Worm (Caenorhabditis elegans) whole organism, L4 larva: ENCODE measurements around the gene pgp-13.

Experiments
- F37D6.2 ChIP-seq: sonication (generic microtip); optimal IDR thresholded peaks from 2 replicates; lab custom pipeline; 2016; ENCODE audit warnings: mild to moderate bottlenecking, missing genetic modification characterization, missing compliant biosample characterization
- T20F7.1 ChIP-seq: fragments of 200-800 bp; sonication (Bioruptor generic); optimal IDR thresholded peaks from 2 replicates; lab custom pipeline; 2018; ENCODE audit warnings: mild to moderate bottlenecking, missing genetic modification characterization, missing compliant biosample characterization
- T26A8.4 ChIP-seq: fragments of 200-800 bp; sonication (Bioruptor generic); IDR thresholded peaks from 2 replicates; pipeline ENCODE4 v1.3.6; 2022; ENCODE audit warnings: missing genetic modification characterization, missing compliant biosample characterization
- Y48G9A.11 ChIP-seq: fragments of 200-800 bp; sonication (Bioruptor generic); IDR thresholded peaks from 2 replicates; pipeline ENCODE4 v1.3.6; 2022; ENCODE audit warnings: missing genetic modification reagents, missing genetic modification characterization, missing compliant biosample characterization
- aly-2 ChIP-seq: sonication (generic microtip); optimal IDR thresholded peaks from 2 replicates; lab custom pipeline; 2018; ENCODE audit warnings: missing biosample characterization, missing genetic modification characterization
- ama-1 ChIP-seq: fragments of 150-350 bp; optimal IDR thresholded peaks from 2 replicates; lab custom pipeline; 2014; ENCODE audit warnings: inconsistent platforms, mixed read lengths
- arid-1 ChIP-seq: fragments of 200-800 bp; sonication (Bioruptor generic); conservative IDR thresholded peaks from 2 replicates; pipeline ENCODE4 v1.3.6; 2022; ENCODE audit warnings: missing genetic modification reagents, missing genetic modification characterization, missing compliant biosample characterization
- attf-4 ChIP-seq: sonication (generic microtip); optimal IDR thresholded peaks from 3 replicates; lab custom pipeline; 2017; ENCODE audit warnings: missing biosample characterization, missing genetic modification characterization
- ceh-20 ChIP-seq: fragments of 200-800 bp; sonication (Bioruptor generic); IDR thresholded peaks from 2 replicates; pipeline ENCODE4 v1.3.6; 2022; ENCODE audit warnings: missing genetic modification reagents, missing genetic modification characterization, missing compliant biosample characterization
- ces-1 ChIP-seq: fragments of 150-350 bp; sonication (generic microtip); optimal IDR thresholded peaks from 4 replicates; lab custom pipeline; 2014; ENCODE audit warnings: missing biosample characterization, missing genetic modification reagents, missing genetic modification characterization
- cey-2 ChIP-seq: sonication (generic microtip); optimal IDR thresholded peaks from 3 replicates; lab custom pipeline; 2017; ENCODE audit warnings: missing genetic modification characterization, mild to moderate bottlenecking, missing compliant biosample characterization, antibody characterized with exemption, borderline replicate concordance; ENCODE audit not compliant: insufficient read depth
- ctbp-1 ChIP-seq: fragments of 200-800 bp; sonication (Bioruptor generic); IDR thresholded peaks from 2 replicates; pipeline ENCODE4 v1.3.6; 2022; ENCODE audit warnings: missing genetic modification reagents, missing genetic modification characterization, missing compliant biosample characterization
- dmd-8 ChIP-seq: fragments of 200-800 bp; sonication (Bioruptor generic); IDR thresholded peaks from 2 replicates; pipeline ENCODE4 v1.3.6; 2022; ENCODE audit warnings: missing genetic modification characterization, missing compliant biosample characterization
- dve-1 ChIP-seq: sonication (generic microtip); optimal IDR thresholded peaks from 2 replicates; lab custom pipeline; 2017; ENCODE audit warnings: antibody characterized with exemption, mild to moderate bottlenecking, missing genetic modification characterization, missing compliant biosample characterization; ENCODE audit not compliant: insufficient read depth
- egl-27 ChIP-seq: sonication (generic microtip); optimal IDR thresholded peaks from 3 replicates; lab custom pipeline; 2017; ENCODE audit warnings: missing biosample characterization, missing genetic modification reagents, missing genetic modification characterization
- egl-43 ChIP-seq: fragments of 200-800 bp; sonication (Bioruptor generic); IDR thresholded peaks from 2 replicates; pipeline ENCODE4 v1.3.6; 2022; ENCODE audit warnings: missing genetic modification reagents, missing genetic modification characterization, missing compliant biosample characterization
- fos-1 ChIP-seq: fragments of 150-350 bp; optimal IDR thresholded peaks from 2 replicates; lab custom pipeline; 2014; ENCODE audit warnings: missing biosample characterization, missing genetic modification characterization
- hlh-11 ChIP-seq: fragments of 200-800 bp; sonication (Bioruptor generic); optimal IDR thresholded peaks from 2 replicates; lab custom pipeline; 2018; ENCODE audit warnings: mild to moderate bottlenecking, missing genetic modification characterization, missing compliant biosample characterization
- hlh-30 ChIP-seq: sonication (generic microtip); optimal IDR thresholded peaks from 2 replicates; lab custom pipeline; 2017; ENCODE audit warnings: antibody characterized with exemption, mild to moderate bottlenecking, missing genetic modification characterization, missing compliant biosample characterization; ENCODE audit not compliant: insufficient read depth
- lim-7 ChIP-seq: fragments of 200-800 bp; sonication (Bioruptor generic); IDR thresholded peaks from 2 replicates; pipeline ENCODE4 v1.3.6; 2022; ENCODE audit warnings: missing genetic modification characterization, missing compliant biosample characterization
- lin-13 ChIP-seq: fragments of 150-350 bp; optimal IDR thresholded peaks from 2 replicates; lab custom pipeline; 2014; ENCODE audit warnings: missing biosample characterization, missing genetic modification reagents, missing genetic modification characterization
- lin-39 ChIP-seq: fragments of 150-350 bp; optimal IDR thresholded peaks from 2 replicates; lab custom pipeline; 2014; ENCODE audit warnings: missing biosample characterization, missing genetic modification reagents, missing genetic modification characterization
- lsy-2 ChIP-seq, 2 experiments: fragments of 150-350 bp in 1 of 2; sonication (generic microtip) in 1 of 2; optimal IDR thresholded peaks; 2 replicates each; lab custom pipeline; 2014 to 2017; ENCODE audit warnings: missing biosample characterization in 2 of 2, missing genetic modification characterization in 2 of 2
- mdl-1 ChIP-seq, 2 experiments: fragments of 150-350 bp in 1 of 2; sonication (generic microtip) in 1 of 2; optimal IDR thresholded peaks; 2 replicates each; lab custom pipeline; 2014 to 2017; ENCODE audit warnings: missing biosample characterization in 2 of 2, missing genetic modification characterization in 2 of 2
- mxl-2 ChIP-seq: fragments of 200-800 bp; sonication (Bioruptor generic); conservative IDR thresholded peaks from 2 replicates; pipeline ENCODE4 v1.3.6; 2022; ENCODE audit warnings: missing genetic modification reagents, missing genetic modification characterization, missing compliant biosample characterization
- mxl-3 ChIP-seq: fragments of 200-800 bp; sonication (Bioruptor generic); optimal IDR thresholded peaks from 2 replicates; lab custom pipeline; 2018; ENCODE audit warnings: mild to moderate bottlenecking, missing genetic modification characterization, missing compliant biosample characterization
- nhr-111 ChIP-seq: fragments of 200-800 bp; sonication (Bioruptor generic); optimal IDR thresholded peaks from 2 replicates; lab custom pipeline; 2018; ENCODE audit warnings: mild to moderate bottlenecking, missing genetic modification characterization, missing compliant biosample characterization
- nhr-25 ChIP-seq: sonication (generic microtip); optimal IDR thresholded peaks from 2 replicates; lab custom pipeline; 2017; ENCODE audit warnings: missing genetic modification characterization, mild to moderate bottlenecking, missing compliant biosample characterization, antibody characterized with exemption, moderate library complexity, borderline replicate concordance; ENCODE audit not compliant: insufficient read depth
- nhr-42 ChIP-seq: fragments of 200-800 bp; sonication (Bioruptor generic); IDR thresholded peaks from 2 replicates; pipeline ENCODE4 v1.3.6; 2022; ENCODE audit warnings: missing genetic modification characterization, missing compliant biosample characterization
- nhr-48 ChIP-seq: sonication (generic microtip); optimal IDR thresholded peaks from 2 replicates; lab custom pipeline; 2016; ENCODE audit warnings: mild to moderate bottlenecking, missing genetic modification characterization, missing compliant biosample characterization
- nhr-6 ChIP-seq: fragments of 150-350 bp; optimal IDR thresholded peaks from 2 replicates; lab custom pipeline; 2014; ENCODE audit warnings: missing biosample characterization, missing genetic modification characterization
- pha-4 ChIP-seq, 2 experiments: fragments of 150-350 bp in 1 of 2; fragments of 200-800 bp in 1 of 2; sonication (Bioruptor generic) in 1 of 2; IDR thresholded peaks in 1 of 2; optimal IDR thresholded peaks in 1 of 2; 2 replicates each; pipeline versions ENCODE4 v1.3.6 to Lab custom; 2014 to 2022; ENCODE audit warnings: missing genetic modification characterization in 2 of 2, missing genetic modification reagents in 2 of 2, missing biosample characterization in 1 of 2, missing compliant biosample characterization in 1 of 2
- php-3 ChIP-seq: fragments of 200-800 bp; sonication (Bioruptor generic); IDR thresholded peaks from 2 replicates; pipeline ENCODE4 v1.3.6; 2022; ENCODE audit warnings: missing genetic modification reagents, missing genetic modification characterization, missing compliant biosample characterization
- rbr-2 ChIP-seq: sonication (generic microtip); optimal IDR thresholded peaks from 2 replicates; lab custom pipeline; 2016; ENCODE audit warnings: missing genotype, missing genetic modification characterization, missing compliant biosample characterization
- saeg-2 ChIP-seq: fragments of 200-800 bp; sonication (Bioruptor generic); IDR thresholded peaks from 2 replicates; pipeline ENCODE4 v1.3.6; 2022; ENCODE audit warnings: missing genetic modification reagents, missing genetic modification characterization, missing compliant biosample characterization
- sdz-12 ChIP-seq: fragments of 200-800 bp; sonication (Bioruptor generic); optimal IDR thresholded peaks from 2 replicates; lab custom pipeline; 2018; ENCODE audit warnings: mild to moderate bottlenecking, missing genetic modification characterization, missing compliant biosample characterization
- skn-1 ChIP-seq: fragments of 150-350 bp; optimal IDR thresholded peaks from 2 replicates; lab custom pipeline; 2014; ENCODE audit warnings: missing biosample characterization, missing genetic modification characterization
- snpc-1.2 ChIP-seq: fragments of 200-800 bp; sonication (Bioruptor generic); IDR thresholded peaks from 2 replicates; pipeline ENCODE4 v1.3.6; 2022; ENCODE audit warnings: missing genetic modification reagents, missing genetic modification characterization, missing compliant biosample characterization
- snpc-4 ChIP-seq: fragments of 150-350 bp; optimal IDR thresholded peaks from 2 replicates; lab custom pipeline; 2014; ENCODE audit warnings: missing biosample characterization, missing genetic modification characterization
- spr-3 ChIP-seq: fragments of 200-800 bp; sonication (Bioruptor generic); optimal IDR thresholded peaks from 2 replicates; lab custom pipeline; 2018; ENCODE audit warnings: mild to moderate bottlenecking, missing genetic modification characterization, missing compliant biosample characterization
- tra-1 ChIP-seq: fragments of 200-800 bp; sonication (Bioruptor generic); IDR thresholded peaks from 2 replicates; pipeline ENCODE4 v1.3.6; 2022; ENCODE audit warnings: missing genetic modification reagents, missing genetic modification characterization, missing compliant biosample characterization
- unc-130 ChIP-seq: sonication (generic microtip); optimal IDR thresholded peaks from 2 replicates; lab custom pipeline; 2016; ENCODE audit warnings: missing genetic modification reagents, missing genetic modification characterization, missing compliant biosample characterization
- unc-62 ChIP-seq, 3 experiments: fragments of 150-350 bp in 1 of 3; sonication (generic microtip); optimal IDR thresholded peaks in 2 of 3; peaks in 1 of 3; 1 replicate in 1 of 3; 2 replicates in 2 of 3; lab custom pipeline; 2014 to 2017; ENCODE audit warnings: missing biosample characterization in 3 of 3, missing genetic modification characterization in 3 of 3, missing genetic modification reagents in 3 of 3, missing genotype in 1 of 3
- zip-2 ChIP-seq: fragments of 150-350 bp; optimal IDR thresholded peaks from 2 replicates; lab custom pipeline; 2014; ENCODE audit warnings: missing biosample characterization, missing genetic modification characterization
- ztf-11 ChIP-seq: fragments of 150-350 bp; optimal IDR thresholded peaks from 2 replicates; lab custom pipeline; 2014; ENCODE audit warnings: missing biosample characterization, missing genetic modification characterization

Gene pgp-13

DNA sequence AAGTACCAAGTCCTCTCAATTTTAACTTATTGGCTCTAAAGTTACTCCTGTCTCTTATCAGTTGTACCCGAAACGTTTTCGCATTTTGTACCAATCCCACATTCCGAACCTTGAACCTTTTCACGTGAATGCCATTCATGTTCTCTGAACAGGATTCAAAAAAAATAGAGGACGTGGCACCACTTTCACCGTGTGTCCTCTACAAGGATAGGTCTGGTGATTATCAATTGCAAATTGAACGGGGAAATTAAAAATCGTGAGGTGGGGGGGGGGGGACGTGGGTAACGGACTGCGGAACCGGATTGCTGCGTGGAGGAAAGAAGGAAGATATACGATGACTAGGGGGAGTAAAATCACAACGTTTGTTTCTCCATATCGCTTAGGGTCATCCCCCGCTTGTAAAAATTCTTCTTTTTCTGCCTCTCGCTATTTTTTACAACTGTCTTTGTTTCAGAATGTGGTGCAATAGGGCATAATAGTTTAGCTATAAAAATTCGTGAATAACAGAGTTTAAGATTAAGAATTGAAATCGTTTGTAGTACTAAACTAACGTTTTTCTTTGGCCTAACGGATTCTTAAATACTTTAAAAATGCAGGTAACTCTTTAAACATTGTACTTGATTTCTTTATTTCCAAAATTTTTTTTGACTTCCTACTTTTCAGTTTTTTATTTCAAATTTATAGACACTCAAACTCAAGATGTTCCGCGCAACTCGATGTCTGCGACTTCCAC lies 43.3 kb downstream of the pgp-13 start, which contains the start of gene alh-13 (continued):
- TF ChIP-seq dve-1 (tag; lab: Kevin White, UChicago) (peak; percentile 42), cey-2 (tag; lab: Kevin White, UChicago) (no peak), lsy-2 (tag; optimal IDR thresholded peaks at IDR 0.05; lab: Kevin White, UChicago) (no peak), lim-7 (GFP tag; lab: Robert Waterston, UW) (no peak), rbr-2 (tag; lab: Kevin White, UChicago) (no peak), ces-1 (GFP tag; lab: Kevin White, UChicago) (no peak), saeg-2 (GFP tag; lab: Robert Waterston, UW) (no peak), nhr-48 (tag; lab: Kevin White, UChicago) (peak; percentile 58), unc-62 (GFP tag; optimal IDR thresholded peaks at IDR 0.05 in 1 of 2; lab: Kevin White, UChicago) (no peak), unc-62 (tag; optimal IDR thresholded peaks at IDR 0.05; lab: Kevin White, UChicago) (no peak), skn-1 (no peak), pha-4 (GFP tag; IDR thresholded peaks at IDR 0.05; lab: Robert Waterston, UW) (no peak), pha-4 (tag; optimal IDR thresholded peaks at IDR 0.05; lab: Kevin White, UChicago) (no peak), Y48G9A.11 (no peak), ctbp-1 (no peak), T26A8.4 (GFP tag; lab: Robert Waterston, UW) (no peak), hlh-11 (tag; lab: Kevin White, UChicago) (peak; percentile 76), zip-2 (no peak), mdl-1 (tag; optimal IDR thresholded peaks at IDR 0.05; lab: Kevin White, UChicago) (peak in 1 of 2 experiments; percentile 40), egl-27 (tag; lab: Kevin White, UChicago) (no peak), lin-39 (tag; lab: Kevin White, UChicago) (no peak), egl-43 (no peak), spr-3 (GFP tag; lab: Kevin White, UChicago) (no peak), ceh-20 (GFP tag; lab: Robert Waterston, UW) (no peak), unc-130 (GFP tag; lab: Kevin White, UChicago) (no peak), F37D6.2 (tag; lab: Kevin White, UChicago) (no peak), fos-1 (tag; lab: Kevin White, UChicago) (no peak), aly-2 (tag; lab: Kevin White, UChicago) (no peak), nhr-42 (GFP tag; lab: Robert Waterston, UW) (no peak), snpc-4 (no peak), nhr-6 (tag; lab: Kevin White, UChicago) (no peak), tra-1 (0 out of 2 replicates have a peak, but pooled peaks have one; percentile 19), mxl-2 (no peak), arid-1 (GFP tag; lab: Robert Waterston, UW) (no peak), mxl-3 (peak; percentile 77), nhr-25 (no peak), php-3 (GFP tag; lab: Robert Waterston, UW) (no peak), dmd-8 (GFP tag; lab: Robert Waterston, UW) (no peak), hlh-30 (tag; lab: Kevin White, UChicago) (peak; percentile 70), attf-4 (tag; lab: Kevin White, UChicago) (no peak), sdz-12 (no peak), nhr-111 (GFP tag; lab: Kevin White, UChicago) (no peak), ama-1 (lab: Kevin White, UChicago) (no peak), T20F7.1 (GFP tag; lab: Kevin White, UChicago) (no peak), lin-13 (no peak), ztf-11 (tag; lab: Kevin White, UChicago) (no peak), snpc-1.2 (no peak)
